Worm (Caenorhabditis elegans) whole organism, L3 larva: Measurements from ENCODE around the gene C25F9.13.

Experiments
- ZK546.5 ChIP-seq: sonication (generic microtip); optimal IDR thresholded peaks from 2 replicates; lab custom pipeline; 2017; ENCODE audit warnings: missing biosample characterization, missing genetic modification characterization
- aly-2 ChIP-seq: fragments of 150-350 bp; optimal IDR thresholded peaks from 2 replicates; lab custom pipeline; 2014; ENCODE audit warnings: missing biosample characterization, missing genetic modification characterization
- ama-1 ChIP-seq: fragments of 150-350 bp; optimal IDR thresholded peaks from 2 replicates; lab custom pipeline; 2018
- ceh-16 ChIP-seq: sonication (generic microtip); optimal IDR thresholded peaks from 2 replicates; lab custom pipeline; 2017; ENCODE audit warnings: missing biosample characterization, missing genetic modification characterization
- ceh-28 ChIP-seq: fragments of 150-350 bp; optimal IDR thresholded peaks from 2 replicates; lab custom pipeline; 2014; ENCODE audit warnings: missing biosample characterization, missing genetic modification reagents, missing genetic modification characterization
- ceh-82 ChIP-seq: fragments of 150-350 bp; optimal IDR thresholded peaks from 2 replicates; lab custom pipeline; 2014; ENCODE audit warnings: missing biosample characterization, missing genetic modification characterization
- ceh-9 ChIP-seq: sonication (generic microtip); optimal IDR thresholded peaks from 2 replicates; lab custom pipeline; 2018; ENCODE audit warnings: missing biosample characterization, missing genetic modification characterization
- daf-12 ChIP-seq: fragments of 150-350 bp; optimal IDR thresholded peaks from 2 replicates; lab custom pipeline; 2014; ENCODE audit warnings: missing biosample characterization, missing genetic modification reagents, missing genetic modification characterization
- elt-2 ChIP-seq: sonication (generic microtip); optimal IDR thresholded peaks from 2 replicates; lab custom pipeline; 2016; ENCODE audit warnings: missing genetic modification reagents, mild to moderate bottlenecking, missing genetic modification characterization, missing compliant biosample characterization
- elt-3 ChIP-seq, 3 experiments: fragments of 150-350 bp in 1 of 3; sonication (generic microtip) in 2 of 3; optimal IDR thresholded peaks; 2 replicates in 2 of 3; 4 replicates in 1 of 3; lab custom pipeline; 2014 to 2017; ENCODE audit warnings: missing biosample characterization in 3 of 3, missing genetic modification characterization in 3 of 3
- eor-1 ChIP-seq, 2 experiments: fragments of 150-350 bp; optimal IDR thresholded peaks; 2 replicates each; lab custom pipeline; 2014 to 2018; ENCODE audit warnings: missing biosample characterization in 2 of 2, missing genetic modification characterization in 2 of 2
- fkh-10 ChIP-seq: sonication (generic microtip); optimal IDR thresholded peaks from 2 replicates; lab custom pipeline; 2017; ENCODE audit warnings: missing biosample characterization, missing genetic modification reagents, missing genetic modification characterization
- fos-1 ChIP-seq: fragments of 150-350 bp; optimal IDR thresholded peaks from 2 replicates; lab custom pipeline; 2014; ENCODE audit warnings: missing biosample characterization, missing genetic modification characterization
- lin-15B ChIP-seq: fragments of 150-350 bp; optimal IDR thresholded peaks from 2 replicates; lab custom pipeline; 2014; ENCODE audit warnings: missing biosample characterization, missing genetic modification characterization
- lin-39 ChIP-seq: fragments of 150-350 bp; optimal IDR thresholded peaks from 2 replicates; lab custom pipeline; 2018; ENCODE audit warnings: missing biosample characterization, missing genetic modification reagents, missing genetic modification characterization
- mml-1 ChIP-seq: fragments of 150-350 bp; sonication (generic microtip); optimal IDR thresholded peaks from 3 replicates; lab custom pipeline; 2014; ENCODE audit warnings: missing biosample characterization, missing genetic modification characterization
- nfya-1 ChIP-seq: sonication (generic microtip); optimal IDR thresholded peaks from 2 replicates; lab custom pipeline; 2017; ENCODE audit warnings: missing genetic modification characterization, mild to moderate bottlenecking, missing compliant biosample characterization, antibody characterized with exemption, moderate library complexity; ENCODE audit not compliant: insufficient read depth
- nhr-11 ChIP-seq: fragments of 150-350 bp; optimal IDR thresholded peaks from 2 replicates; lab custom pipeline; 2014; ENCODE audit warnings: missing biosample characterization, missing genetic modification characterization
- nhr-12 ChIP-seq: fragments of 150-350 bp; optimal IDR thresholded peaks from 2 replicates; lab custom pipeline; 2014; ENCODE audit warnings: missing biosample characterization, missing genetic modification characterization
- nhr-23 ChIP-seq: fragments of 150-350 bp; optimal IDR thresholded peaks from 2 replicates; lab custom pipeline; 2014; ENCODE audit warnings: missing biosample characterization, missing genetic modification reagents, missing genetic modification characterization
- nhr-237 ChIP-seq: fragments of 150-350 bp; optimal IDR thresholded peaks from 2 replicates; lab custom pipeline; 2014; ENCODE audit warnings: missing biosample characterization, missing genetic modification characterization
- nhr-28 ChIP-seq: fragments of 150-350 bp; optimal IDR thresholded peaks from 2 replicates; lab custom pipeline; 2014; ENCODE audit warnings: missing biosample characterization, missing genetic modification characterization
- nhr-43 ChIP-seq: sonication (generic microtip); optimal IDR thresholded peaks from 2 replicates; lab custom pipeline; 2016; ENCODE audit warnings: mild to moderate bottlenecking, missing genetic modification characterization, missing compliant biosample characterization; ENCODE audit not compliant: poor library complexity, severe bottlenecking
- nhr-67 ChIP-seq: fragments of 150-350 bp; optimal IDR thresholded peaks from 2 replicates; lab custom pipeline; 2014; ENCODE audit warnings: missing biosample characterization, missing genetic modification characterization
- nhr-76 ChIP-seq: fragments of 150-350 bp; sonication (generic microtip); optimal IDR thresholded peaks from 5 replicates; lab custom pipeline; 2014; ENCODE audit warnings: missing biosample characterization, missing genetic modification characterization
- nhr-77 ChIP-seq: fragments of 150-350 bp; optimal IDR thresholded peaks from 2 replicates; lab custom pipeline; 2014; ENCODE audit warnings: missing biosample characterization, missing genetic modification characterization
- pqm-1 ChIP-seq: fragments of 150-350 bp; optimal IDR thresholded peaks from 2 replicates; lab custom pipeline; 2017; ENCODE audit warnings: missing biosample characterization, missing genetic modification characterization, inconsistent platforms
- sea-2 ChIP-seq: fragments of 150-350 bp; sonication (generic microtip); optimal IDR thresholded peaks from 4 replicates; lab custom pipeline; 2014; ENCODE audit warnings: missing biosample characterization, missing genetic modification reagents, missing genetic modification characterization
- unc-62 ChIP-seq: fragments of 150-350 bp; sonication (generic microtip); optimal IDR thresholded peaks from 4 replicates; lab custom pipeline; 2014; ENCODE audit warnings: missing biosample characterization, missing genetic modification reagents, missing genetic modification characterization
- zag-1 ChIP-seq: fragments of 150-350 bp; optimal IDR thresholded peaks from 2 replicates; lab custom pipeline; 2014; ENCODE audit warnings: missing biosample characterization, missing genetic modification characterization
- ztf-4 ChIP-seq: fragments of 150-350 bp; optimal IDR thresholded peaks from 2 replicates; lab custom pipeline; 2014; ENCODE audit warnings: missing biosample characterization, missing genetic modification characterization

The C25F9.13 gene

DNA sequence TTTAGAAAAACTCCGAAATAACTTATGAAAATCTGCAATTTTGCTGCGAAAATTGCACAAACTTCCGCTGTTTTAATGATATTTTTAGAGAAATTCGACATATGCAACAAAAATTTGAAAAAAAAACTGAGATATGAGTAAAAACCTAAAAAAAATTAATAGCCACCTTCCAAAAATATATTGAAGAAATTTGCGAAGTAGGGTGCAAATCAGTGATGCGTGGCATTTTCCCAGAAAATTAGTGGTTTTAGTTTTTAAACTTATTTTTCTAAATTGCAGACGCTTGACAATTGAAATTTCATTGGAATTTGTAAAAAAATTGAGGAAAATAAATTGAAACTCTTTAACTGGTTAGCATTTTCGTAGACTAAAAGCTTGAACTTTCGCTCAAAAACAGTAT, at the start of gene C25F9.13:
TSS of gene C25F9.13 (minus strand) at position 101 of the 400 bp plus-strand sequence.
- no peak for TF ChIP-seq nhr-77
- TF ChIP-seq fkh-10 (GFP tag; lab: Kevin White, UChicago) = no peak
- no peak for TF ChIP-seq nhr-67 (tag; lab: Kevin White, UChicago)
- TF ChIP-seq ceh-16 (tag; lab: Kevin White, UChicago) = no peak
- TF ChIP-seq unc-62 = no peak
- TF ChIP-seq ZK546.5 (tag; lab: Kevin White, UChicago) = no peak
- TF ChIP-seq lin-15B (tag; lab: Kevin White, UChicago) = no peak
- no peak for TF ChIP-seq nhr-28 (tag; lab: Kevin White, UChicago)
- TF ChIP-seq fos-1 = no peak
- no peak for TF ChIP-seq ztf-4 (tag; lab: Kevin White, UChicago)
- no peak for TF ChIP-seq nhr-11 (tag; lab: Kevin White, UChicago)
- TF ChIP-seq nfya-1 (tag; lab: Kevin White, UChicago) = no peak
- no peak for TF ChIP-seq eor-1 (tag; optimal IDR thresholded peaks at IDR 0.05; lab: Kevin White, UChicago)
- no peak for TF ChIP-seq pqm-1 (tag; lab: Kevin White, UChicago)
- TF ChIP-seq ceh-28 (tag; lab: Kevin White, UChicago) = no peak
- TF ChIP-seq nhr-12 (tag; lab: Kevin White, UChicago) = no peak
- TF ChIP-seq, all 47 proteins: peak for 0

DNA sequence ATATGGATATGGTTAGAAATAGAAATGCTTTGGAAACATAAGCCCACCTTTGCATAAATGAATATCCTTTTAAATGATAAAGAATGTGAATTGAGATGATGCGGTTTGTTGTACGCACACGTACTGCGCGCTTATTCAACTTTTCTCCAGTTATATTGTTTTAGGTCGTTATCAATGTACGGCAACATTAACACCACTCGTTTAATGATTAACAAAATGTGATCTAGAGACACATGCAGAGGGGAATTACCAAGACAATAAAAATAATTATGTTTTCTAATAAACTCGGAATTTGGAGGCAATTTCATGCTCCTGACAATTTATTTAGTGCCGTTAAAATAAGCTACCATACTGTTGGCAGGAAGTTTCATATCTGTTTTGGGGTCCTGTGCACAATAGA, 46.7 kb upstream of the C25F9.13 start, which contains the start of gene M04C3.1:
TSS of gene M04C3.1 (minus strand) at position 164 of the 400 bp plus-strand sequence.
- TF ChIP-seq elt-2 (peak; percentile 67), pqm-1 (tag; lab: Kevin White, UChicago) (peak; percentile 24), nhr-23 (tag; lab: Kevin White, UChicago) (no peak)

ce11 chrV:19443599-19443998, 44.8 kb upstream of the C25F9.13 start:
- no peak for TF ChIP-seq aly-2
- TF ChIP-seq elt-2 = peak; percentile 30

- TF ChIP-seq elt-2 (peak; percentile 49), nhr-28 (tag; lab: Kevin White, UChicago) (no peak)
Measured at ce11 chrV:19436307-19436706, 37.5 kb upstream of the C25F9.13 start, which contains the start of gene C25F9.14. C25F9.14 (plus strand) TSS chrV:19436484.

DNA sequence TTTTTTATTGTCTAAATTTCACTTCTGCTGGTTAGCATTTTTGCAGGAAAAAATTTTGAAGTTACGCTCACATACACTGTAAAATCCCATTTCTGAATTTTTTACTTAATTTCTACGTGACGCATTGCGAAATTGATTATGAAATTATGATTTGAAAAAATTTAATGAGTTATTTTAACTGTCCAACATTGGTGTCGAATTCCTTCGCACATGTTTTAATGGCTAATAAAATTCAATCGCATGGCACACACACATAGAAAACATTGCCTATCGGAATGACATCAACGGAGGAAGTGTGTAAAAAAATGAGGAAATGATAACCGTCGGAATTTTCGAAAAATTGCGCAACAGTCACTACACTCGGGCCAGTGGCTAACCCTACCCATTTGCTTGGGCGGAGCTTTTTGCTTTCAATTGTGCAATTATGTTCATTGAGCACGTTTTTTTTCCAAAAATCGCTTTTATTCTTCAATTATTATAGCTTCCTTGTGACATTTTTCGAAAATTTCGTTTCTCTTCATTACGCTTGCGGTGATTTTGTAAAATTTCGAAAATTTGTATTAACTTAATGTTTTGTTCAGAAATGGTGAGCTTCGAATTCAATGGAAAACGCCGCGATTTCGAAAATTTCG, 35.1 kb upstream of the C25F9.13 start, which contains the start of gene C25F9.16:
TSS of gene C25F9.16 (plus strand) at position 582 of the 632 bp plus-strand sequence.
- TF ChIP-seq fos-1 = no peak
- TF ChIP-seq ceh-9 (tag; lab: Kevin White, UChicago) = no peak
- TF ChIP-seq fkh-10 (GFP tag; lab: Kevin White, UChicago) = no peak
- TF ChIP-seq elt-2 = peak; percentile 60
- TF ChIP-seq ZK546.5 (tag; lab: Kevin White, UChicago) = no peak
- no peak for TF ChIP-seq lin-39 (tag; lab: Kevin White, UChicago)
- no peak for TF ChIP-seq sea-2 (GFP tag; lab: Kevin White, UChicago)
- no peak for TF ChIP-seq nhr-67 (tag; lab: Kevin White, UChicago)
- TF ChIP-seq nhr-76 (tag; lab: Kevin White, UChicago) = no peak
- TF ChIP-seq mml-1 (tag; lab: Kevin White, UChicago) = no peak
- no peak for TF ChIP-seq ceh-82 (tag; lab: Kevin White, UChicago)
- peak; percentile 1 for TF ChIP-seq pqm-1 (tag; lab: Kevin White, UChicago)
- no peak for TF ChIP-seq lin-15B (tag; lab: Kevin White, UChicago)
- TF ChIP-seq zag-1 (tag; lab: Kevin White, UChicago) = no peak
- no peak for TF ChIP-seq nhr-237 (tag; lab: Kevin White, UChicago)
- TF ChIP-seq daf-12 (tag; lab: Kevin White, UChicago) = no peak
- no peak for TF ChIP-seq ama-1 (lab: Kevin White, UChicago)
- no peak for TF ChIP-seq elt-3 (tag; optimal IDR thresholded peaks at IDR 0.05; lab: Kevin White, UChicago)

DNA sequence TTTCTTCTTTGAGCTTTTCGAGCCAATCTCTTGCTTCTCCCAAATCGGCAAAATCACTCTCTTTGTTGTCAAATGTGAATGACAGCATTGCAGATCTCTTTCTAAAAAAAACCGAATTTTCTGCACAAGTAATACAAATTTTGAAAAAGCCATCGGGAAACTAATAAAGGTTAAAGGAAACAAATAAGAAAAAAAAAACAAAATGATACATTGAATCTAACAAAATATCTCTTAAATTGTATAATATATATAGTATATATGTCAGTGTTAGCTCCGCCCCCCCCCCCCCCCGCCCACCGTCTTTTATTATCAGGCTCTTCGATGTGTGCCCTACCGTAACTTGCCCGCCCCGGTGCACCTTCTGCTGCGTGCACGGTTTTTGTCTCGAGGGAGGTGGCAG, 34.2 kb upstream of the C25F9.13 start, which contains the start of gene C25F9.11:
TSS of gene C25F9.11 (minus strand) at position 101 of the 400 bp plus-strand sequence.
- TF ChIP-seq nhr-43 (tag; lab: Kevin White, UChicago) (no peak), elt-2 (peak; percentile 12)
